Fruit fly (Drosophila melanogaster) whole organism, pupa: ENCODE data around the gene CG32137.

ENCODE experiments used
- CG10348 ChIP-seq: fragments of 200-800 bp; sonication (Bioruptor generic); IDR thresholded peaks from 2 replicates; pipeline ENCODE4 v1.3.6; 2022; ENCODE audit warnings: missing biosample characterization, missing genetic modification characterization
- CG12605 ChIP-seq: fragments of 200-800 bp; sonication (Bioruptor generic); IDR thresholded peaks from 2 replicates; pipeline ENCODE4 v1.3.6; 2022; ENCODE audit warnings: missing biosample characterization, missing genetic modification characterization
- CG13204 ChIP-seq: fragments of 200-800 bp; sonication (Bioruptor generic); optimal IDR thresholded peaks from 2 replicates; lab custom pipeline; 2018; ENCODE audit warnings: missing biosample characterization, mild to moderate bottlenecking, missing genetic modification characterization, moderate library complexity
- CG14655 ChIP-seq: fragments of 200-800 bp; sonication (Bioruptor generic); optimal IDR thresholded peaks from 3 replicates; lab custom pipeline; 2017; ENCODE audit warnings: mild to moderate bottlenecking, missing biosample characterization, missing genetic modification reagents, missing genetic modification characterization
- CG15710 ChIP-seq: fragments of 200-800 bp; sonication (Bioruptor generic); optimal IDR thresholded peaks from 2 replicates; lab custom pipeline; 2018; ENCODE audit warnings: missing biosample characterization, mild to moderate bottlenecking, missing genetic modification characterization, moderate library complexity
- CG17806 ChIP-seq: fragments of 200-800 bp; sonication (Bioruptor generic); optimal IDR thresholded peaks from 2 replicates; lab custom pipeline; 2018; ENCODE audit warnings: missing biosample characterization, mild to moderate bottlenecking, missing genetic modification characterization, moderate library complexity
- CG32121 ChIP-seq: fragments of 200-800 bp; sonication (Bioruptor generic); IDR thresholded peaks from 2 replicates; pipeline ENCODE4 v1.3.6; 2022; ENCODE audit warnings: missing biosample characterization, missing genetic modification characterization
- CG34367 ChIP-seq: fragments of 200-800 bp; sonication (Bioruptor generic); optimal IDR thresholded peaks from 2 replicates; lab custom pipeline; 2018; ENCODE audit warnings: missing biosample characterization, mild to moderate bottlenecking, missing genetic modification characterization
- CG4496 ChIP-seq: fragments of 200-800 bp; sonication (Bioruptor generic); IDR thresholded peaks from 3 replicates; pipeline ENCODE4 v1.3.6; 2022; ENCODE audit warnings: missing biosample characterization, missing genetic modification characterization
- CG8159 ChIP-seq: fragments of 200-800 bp; sonication (Bioruptor generic); optimal IDR thresholded peaks from 3 replicates; lab custom pipeline; 2018; ENCODE audit warnings: missing biosample characterization, mild to moderate bottlenecking, missing genetic modification characterization, moderate library complexity
- CG8301 ChIP-seq: fragments of 200-800 bp; sonication (Bioruptor generic); optimal IDR thresholded peaks from 2 replicates; lab custom pipeline; 2018; ENCODE audit warnings: missing biosample characterization, mild to moderate bottlenecking, missing genetic modification characterization
- CG9948 ChIP-seq: fragments of 200-800 bp; sonication (Bioruptor generic); optimal IDR thresholded peaks from 2 replicates; lab custom pipeline; 2018; ENCODE audit warnings: missing biosample characterization, mild to moderate bottlenecking, missing genetic modification characterization, moderate library complexity
- D1 ChIP-seq: fragments of 200-800 bp; sonication (Bioruptor generic); optimal IDR thresholded peaks from 2 replicates; lab custom pipeline; 2018; ENCODE audit warnings: missing biosample characterization, mild to moderate bottlenecking, missing genetic modification characterization, moderate library complexity
- EcR ChIP-seq: fragments of 200-800 bp; sonication (Bioruptor generic); optimal IDR thresholded peaks from 3 replicates; lab custom pipeline; 2019; ENCODE audit warnings: missing biosample characterization, missing genetic modification characterization, mild to moderate bottlenecking, moderate library complexity, missing genetic modification reagents
- Ets98B ChIP-seq: fragments of 200-800 bp; sonication (Bioruptor generic); IDR thresholded peaks from 2 replicates; pipeline ENCODE4 v1.3.6; 2022; ENCODE audit warnings: missing biosample characterization, missing genetic modification characterization
- Pif1A ChIP-seq: fragments of 200-800 bp; sonication (Bioruptor generic); optimal IDR thresholded peaks from 3 replicates; lab custom pipeline; 2016; ENCODE audit warnings: missing biosample characterization, missing genetic modification characterization
- Pif1B ChIP-seq: fragments of 200-800 bp; sonication (Bioruptor generic); optimal IDR thresholded peaks from 3 replicates; lab custom pipeline; 2016; ENCODE audit warnings: missing biosample characterization, missing genetic modification characterization
- Snoo ChIP-seq: fragments of 200-800 bp; sonication (Bioruptor generic); optimal IDR thresholded peaks from 3 replicates; lab custom pipeline; 2017; ENCODE audit warnings: missing biosample characterization, mild to moderate bottlenecking, missing genetic modification characterization, inconsistent platforms
- fd96Ca ChIP-seq: fragments of 200-800 bp; sonication (Bioruptor generic); IDR thresholded peaks from 3 replicates; pipeline ENCODE4 v1.3.6; 2022; ENCODE audit warnings: missing biosample characterization, missing genetic modification characterization
- gl ChIP-seq: fragments of 200-800 bp; sonication (Bioruptor generic); optimal IDR thresholded peaks from 2 replicates; lab custom pipeline; 2018; ENCODE audit warnings: missing biosample characterization, mild to moderate bottlenecking, missing genetic modification characterization
- rn ChIP-seq: fragments of 200-800 bp; sonication (Bioruptor generic); IDR thresholded peaks from 2 replicates; pipeline ENCODE4 v1.3.6; 2022; ENCODE audit warnings: missing biosample characterization, missing genetic modification characterization

The CG32137 gene

DNA sequence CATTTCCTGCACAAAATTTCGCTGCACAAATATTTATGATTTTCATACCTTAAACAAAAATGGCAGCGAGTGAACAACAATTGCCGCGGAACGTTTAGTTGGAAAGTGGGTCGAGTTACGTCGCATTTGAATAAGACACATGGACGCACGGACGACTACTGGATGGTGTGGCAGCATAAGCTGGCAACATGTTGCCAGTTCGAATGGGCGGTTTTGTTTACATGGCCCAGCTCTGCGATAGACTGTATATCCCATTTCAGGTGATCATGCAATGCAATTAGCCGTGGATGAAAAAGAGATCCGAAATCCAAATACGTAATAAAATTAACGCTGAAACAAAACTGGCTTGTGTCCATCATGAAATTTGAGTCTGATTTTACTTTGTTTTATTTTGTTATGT, 17.6 kb downstream of the CG32137 start:
- TF ChIP-seq CG15710 (tag; lab: Kevin White, UChicago) (no peak), CG9948 (tag; lab: Kevin White, UChicago) (no peak), Pif1B (no peak), CG12605 (no peak), Snoo (no peak), CG4496 (GFP tag; lab: Robert Waterston, UW) (no peak), gl (no peak), CG10348 (GFP tag; lab: Robert Waterston, UW) (no peak), CG14655 (no peak), Pif1A (GFP tag; lab: Kevin White, UChicago) (no peak), CG13204 (GFP tag; lab: Kevin White, UChicago) (no peak), CG32121 (GFP tag; lab: Robert Waterston, UW) (no peak), fd96Ca (no peak), CG34367 (tag; lab: Kevin White, UChicago) (no peak), EcR (no peak), CG8159 (tag; lab: Kevin White, UChicago) (no peak), D1 (tag; lab: Kevin White, UChicago) (no peak), Ets98B (GFP tag; lab: Robert Waterston, UW) (no peak)

DNA sequence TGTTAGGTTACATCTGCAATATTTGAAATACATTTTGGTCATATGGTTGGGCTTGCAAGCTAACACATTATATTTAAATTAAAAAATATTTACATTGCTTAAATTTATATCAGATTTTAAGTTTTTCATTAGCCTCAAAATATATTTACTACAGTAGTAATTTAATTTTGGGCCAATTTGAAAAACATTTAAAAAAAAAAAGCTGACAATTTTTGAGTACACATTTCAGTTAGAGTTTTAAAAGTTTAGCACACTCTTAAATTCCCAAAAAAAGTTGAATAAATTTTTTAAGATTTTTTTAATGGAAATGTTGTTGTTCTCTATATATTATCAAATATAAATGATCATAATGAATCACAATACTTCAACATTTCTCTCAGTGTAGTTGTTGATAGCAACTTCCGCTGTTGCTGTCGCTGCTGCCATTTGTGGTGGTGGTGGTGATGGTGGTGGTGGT, 18.2 kb downstream of the CG32137 start:
- peak; percentile 57 for TF ChIP-seq CG8159 (tag; lab: Kevin White, UChicago)
- TF ChIP-seq CG14655 = peak; percentile 80
- TF ChIP-seq CG9948 (tag; lab: Kevin White, UChicago) = peak; percentile 63
- peak; percentile 29; the same call in 1 of the 2 replicates for TF ChIP-seq CG32121 (GFP tag; lab: Robert Waterston, UW)
- TF ChIP-seq Pif1A (GFP tag; lab: Kevin White, UChicago) = peak; percentile 39
- peak; percentile 15 for TF ChIP-seq CG34367 (tag; lab: Kevin White, UChicago)
- peak; percentile 37; the same call in 1 of the 2 replicates for TF ChIP-seq Ets98B (GFP tag; lab: Robert Waterston, UW)
- no peak for TF ChIP-seq rn (GFP tag; lab: Robert Waterston, UW)
- TF ChIP-seq CG15710 (tag; lab: Kevin White, UChicago) = peak; percentile 25
- TF ChIP-seq EcR = no peak
- TF ChIP-seq D1 (tag; lab: Kevin White, UChicago) = peak; percentile 43
- TF ChIP-seq CG12605 = no peak
- TF ChIP-seq CG8301 (tag; lab: Kevin White, UChicago) = peak; percentile 69
- 0 out of 3 replicates have a peak, but pooled peaks have one; percentile 12 for TF ChIP-seq CG4496 (GFP tag; lab: Robert Waterston, UW)
- peak; percentile 19 for TF ChIP-seq Snoo
- TF ChIP-seq CG10348 (GFP tag; lab: Robert Waterston, UW) = no peak
- peak; percentile 31 for TF ChIP-seq CG17806 (tag; lab: Kevin White, UChicago)

DNA sequence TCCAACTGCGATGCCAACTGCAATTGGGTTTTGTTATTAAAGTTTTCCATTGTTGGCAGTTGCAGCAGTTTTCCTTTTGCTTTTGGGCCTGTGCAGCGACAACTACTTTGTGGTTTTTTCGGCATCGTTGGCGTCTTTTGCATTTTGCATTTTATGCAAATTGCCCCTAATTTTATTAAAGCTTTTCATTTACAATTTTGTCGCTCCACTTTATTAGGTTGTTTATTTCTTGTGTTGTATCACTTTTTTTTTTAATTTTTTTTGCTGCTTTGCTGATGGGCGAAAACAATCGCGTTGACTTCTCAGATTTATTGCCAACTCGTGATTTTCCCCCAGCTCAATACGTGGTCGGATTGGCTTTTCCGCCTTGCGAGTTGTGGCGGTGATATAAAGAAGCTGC, 18.7 kb downstream of the CG32137 start:
- TF ChIP-seq fd96Ca (no peak), Pif1A (GFP tag; lab: Kevin White, UChicago) (no peak), gl (no peak), CG9948 (tag; lab: Kevin White, UChicago) (no peak), Pif1B (no peak), CG34367 (tag; lab: Kevin White, UChicago) (no peak), Snoo (no peak), CG32121 (GFP tag; lab: Robert Waterston, UW) (no peak), CG12605 (no peak)

DNA sequence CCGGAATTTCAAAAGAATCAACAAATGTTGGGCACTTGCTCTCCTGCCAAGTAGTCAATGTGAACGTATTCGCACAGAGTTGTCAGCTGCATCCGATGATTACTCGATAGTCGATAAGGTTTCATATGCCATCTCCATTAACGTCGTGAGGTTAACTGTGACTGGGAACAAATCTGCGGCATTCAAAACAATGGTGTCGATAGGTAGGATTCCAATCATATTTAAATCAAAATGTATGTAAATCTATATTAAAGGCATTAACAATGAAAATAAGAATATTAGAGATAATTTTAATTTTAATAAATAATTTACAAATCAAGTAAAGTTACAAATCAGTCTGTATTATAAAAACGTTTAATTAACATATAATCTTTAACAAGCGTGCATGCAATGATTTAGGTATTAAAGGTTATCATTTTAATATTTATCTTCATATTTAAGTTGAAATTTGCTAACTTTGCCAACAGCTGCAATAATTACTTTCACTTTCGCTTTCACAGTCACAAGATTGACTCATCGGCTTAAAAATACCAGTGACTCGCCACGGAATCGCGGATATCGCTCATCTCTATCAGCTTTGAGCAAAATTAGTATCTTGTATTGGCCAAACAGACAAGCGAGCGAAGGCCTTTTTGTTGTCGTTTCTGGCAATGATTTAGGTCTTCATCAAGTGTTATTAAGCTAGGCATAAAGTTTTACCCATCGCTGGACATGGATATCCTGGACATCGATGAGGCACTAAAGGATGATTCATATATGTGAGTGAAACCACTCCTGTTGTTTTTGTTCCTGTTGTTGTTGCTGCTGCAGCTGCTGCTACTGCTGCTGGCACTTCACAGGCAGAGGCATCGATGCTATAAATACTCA, 25.8 kb downstream of the CG32137 start, which contains the start of the genes Meics, Nxf3 and ssp2:
Meics (minus strand) TSS at position 68 of the 867 bp plus-strand sequence.
Nxf3 (plus strand) TSS at position 569 of the 867 bp plus-strand sequence.
ssp2 (plus strand) TSS at position 569 of the 867 bp plus-strand sequence.
- no peak for TF ChIP-seq CG8301 (tag; lab: Kevin White, UChicago)
- peak; percentile 30; the same call in 1 of the 3 replicates for TF ChIP-seq CG4496 (GFP tag; lab: Robert Waterston, UW)

DNA sequence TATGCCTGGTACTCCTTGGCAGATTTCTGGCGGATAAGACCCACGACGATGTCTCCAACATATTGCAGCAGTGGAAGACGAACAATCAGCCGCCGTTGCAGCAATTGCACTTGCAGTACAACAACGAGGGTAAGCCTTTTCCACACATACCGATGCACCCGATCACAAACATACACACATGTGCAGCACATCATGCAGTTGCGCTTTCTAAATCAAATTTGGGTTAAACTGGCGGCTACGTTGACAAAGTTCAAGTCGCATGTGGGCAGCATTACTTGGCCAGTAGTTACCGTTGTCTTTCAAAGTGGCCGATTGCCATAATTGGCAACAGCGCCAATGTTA, 26.4 kb downstream of the CG32137 start:
- TF ChIP-seq CG32121 (GFP tag; lab: Robert Waterston, UW) = no peak
- TF ChIP-seq gl = no peak
- TF ChIP-seq CG8159 (tag; lab: Kevin White, UChicago) = no peak
- no peak for TF ChIP-seq CG13204 (GFP tag; lab: Kevin White, UChicago)
- no peak for TF ChIP-seq Ets98B (GFP tag; lab: Robert Waterston, UW)

DNA sequence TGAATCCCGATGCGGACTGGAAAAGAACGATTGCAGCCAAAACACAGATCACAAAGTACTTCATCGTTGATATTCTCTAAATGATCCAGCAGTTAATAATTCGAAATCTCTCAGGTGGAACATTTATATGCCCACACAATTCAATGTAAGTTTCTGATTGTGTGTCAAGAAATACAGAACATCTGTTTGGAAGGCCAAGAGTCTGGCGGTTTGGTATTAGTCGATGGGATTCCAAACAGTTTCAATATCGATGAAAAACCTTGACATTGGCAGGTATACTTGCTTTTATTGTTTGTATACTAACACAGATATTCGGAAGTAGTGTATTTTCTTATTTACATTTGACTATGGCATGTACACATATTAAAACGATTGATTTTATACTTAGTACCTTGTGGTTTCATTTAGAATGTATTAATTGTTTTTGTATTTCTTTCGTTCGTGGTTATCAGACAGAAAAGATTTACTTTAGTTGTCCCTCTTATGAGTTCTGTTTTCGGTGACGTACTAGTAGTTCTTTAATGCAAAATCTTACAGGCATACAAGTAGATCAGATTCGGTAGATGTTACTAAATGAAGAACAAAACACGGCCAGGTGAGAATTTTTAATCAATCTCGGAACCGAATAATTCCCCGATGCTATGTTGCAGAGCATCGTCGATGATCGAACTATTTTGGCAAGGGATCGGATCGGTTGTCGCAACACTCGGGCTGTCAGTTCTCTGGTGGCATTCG, 34.5 kb downstream of the CG32137 start, which contains the start of the genes CG13738 and Hsc70-1:
CG13738 (minus strand) TSS at position 101 of the 735 bp plus-strand sequence.
Hsc70-1 (plus strand) TSS at position 685 of the 735 bp plus-strand sequence.
- no peak for TF ChIP-seq CG4496 (GFP tag; lab: Robert Waterston, UW)
- TF ChIP-seq EcR = no peak
- TF ChIP-seq CG17806 (tag; lab: Kevin White, UChicago) = no peak
- no peak for TF ChIP-seq CG8159 (tag; lab: Kevin White, UChicago)
- TF ChIP-seq Ets98B (GFP tag; lab: Robert Waterston, UW) = no peak
- TF ChIP-seq CG10348 (GFP tag; lab: Robert Waterston, UW) = no peak
- no peak for TF ChIP-seq CG32121 (GFP tag; lab: Robert Waterston, UW)
- no peak for TF ChIP-seq CG13204 (GFP tag; lab: Kevin White, UChicago)
- TF ChIP-seq CG9948 (tag; lab: Kevin White, UChicago) = no peak
- TF ChIP-seq Pif1A (GFP tag; lab: Kevin White, UChicago) = no peak
- no peak for TF ChIP-seq Pif1B
- no peak for TF ChIP-seq CG8301 (tag; lab: Kevin White, UChicago)
- no peak for TF ChIP-seq CG34367 (tag; lab: Kevin White, UChicago)
- TF ChIP-seq fd96Ca = no peak
- TF ChIP-seq CG15710 (tag; lab: Kevin White, UChicago) = no peak
- TF ChIP-seq CG12605 = no peak
- TF ChIP-seq rn (GFP tag; lab: Robert Waterston, UW) = no peak
- TF ChIP-seq CG14655 = no peak
- TF ChIP-seq Snoo = no peak
